Fruit fly (Drosophila melanogaster): ENCODE data around the gene Pgm1.

dm6 chr3L:16175628-16176263, 47.4 kb upstream of the Pgm1 start:
- TF ChIP-seq CG8478 (optimal IDR thresholded peaks at IDR 0.05), result no peak
- no peak for TF ChIP-seq CTCF (optimal IDR thresholded peaks at IDR 0.05)
